Worm (Caenorhabditis elegans) whole organism, late embryonic: ENCODE data around the gene cav-2.

ENCODE experiments used
- ama-1 ChIP-seq: fragments of 150-350 bp; optimal IDR thresholded peaks from 2 replicates; lab custom pipeline; 2014
- ceh-30 ChIP-seq: fragments of 150-350 bp; optimal IDR thresholded peaks from 2 replicates; lab custom pipeline; 2014; ENCODE audit warnings: missing biosample characterization, missing genetic modification characterization
- che-1 ChIP-seq: sonication (generic microtip); optimal IDR thresholded peaks from 2 replicates; lab custom pipeline; 2016; ENCODE audit warnings: mild to moderate bottlenecking, missing genetic modification characterization, missing compliant biosample characterization
- dve-1 ChIP-seq: sonication (generic microtip); optimal IDR thresholded peaks from 2 replicates; lab custom pipeline; 2017; ENCODE audit warnings: antibody characterized with exemption, mild to moderate bottlenecking, missing genetic modification characterization, missing compliant biosample characterization
- nhr-11 ChIP-seq: fragments of 150-350 bp; optimal IDR thresholded peaks from 2 replicates; lab custom pipeline; 2014; ENCODE audit warnings: missing biosample characterization, missing genetic modification characterization
- pag-3 ChIP-seq: sonication (generic microtip); optimal IDR thresholded peaks from 2 replicates; lab custom pipeline; 2016; ENCODE audit warnings: missing compliant biosample characterization, missing genetic modification characterization, borderline replicate concordance
- rnt-1 ChIP-seq: sonication (generic microtip); optimal IDR thresholded peaks from 2 replicates; lab custom pipeline; 2016; ENCODE audit warnings: missing genetic modification characterization, missing compliant biosample characterization
- sox-2 ChIP-seq: fragments of 200-800 bp; sonication (Bioruptor generic); IDR thresholded peaks from 2 replicates; pipeline ENCODE4 v1.3.6; 2022; ENCODE audit warnings: missing genetic modification reagents, missing genetic modification characterization, missing compliant biosample characterization

DNA sequence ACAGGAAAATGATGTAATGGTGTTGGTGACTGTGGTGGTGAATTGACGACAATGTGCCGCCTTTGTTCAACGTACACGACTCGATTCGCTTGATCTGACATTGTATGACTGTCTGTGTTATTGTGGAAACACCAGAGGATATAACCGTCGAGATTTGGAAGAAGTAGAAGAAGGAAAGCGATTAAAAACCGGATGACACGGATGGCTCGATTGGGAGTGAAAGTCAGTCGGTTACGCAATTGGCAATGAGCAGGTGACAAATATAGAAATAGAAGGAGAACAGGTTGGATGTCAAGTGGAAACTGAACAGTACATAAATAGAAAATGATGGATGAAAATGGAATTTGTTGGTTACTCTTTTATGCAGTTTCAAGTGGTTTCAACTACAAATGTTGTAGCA is 44.0 kb downstream of the cav-2 start, which contains the start of gene rdy-2:
- no peak for TF ChIP-seq dve-1 (tag; lab: Kevin White, UChicago)
- no peak for TF ChIP-seq nhr-11
- no peak for TF ChIP-seq ceh-30
- TF ChIP-seq che-1, result no peak
- TF ChIP-seq pag-3 (tag; lab: Kevin White, UChicago), result no peak
- TF ChIP-seq rnt-1 (tag; lab: Kevin White, UChicago), result no peak
- TF ChIP-seq ama-1 (lab: Kevin White, UChicago), result no peak
- no peak for TF ChIP-seq sox-2
